Fruit fly (Drosophila melanogaster): ENCODE results near the gene CG7950.

CG7950 gene

DNA sequence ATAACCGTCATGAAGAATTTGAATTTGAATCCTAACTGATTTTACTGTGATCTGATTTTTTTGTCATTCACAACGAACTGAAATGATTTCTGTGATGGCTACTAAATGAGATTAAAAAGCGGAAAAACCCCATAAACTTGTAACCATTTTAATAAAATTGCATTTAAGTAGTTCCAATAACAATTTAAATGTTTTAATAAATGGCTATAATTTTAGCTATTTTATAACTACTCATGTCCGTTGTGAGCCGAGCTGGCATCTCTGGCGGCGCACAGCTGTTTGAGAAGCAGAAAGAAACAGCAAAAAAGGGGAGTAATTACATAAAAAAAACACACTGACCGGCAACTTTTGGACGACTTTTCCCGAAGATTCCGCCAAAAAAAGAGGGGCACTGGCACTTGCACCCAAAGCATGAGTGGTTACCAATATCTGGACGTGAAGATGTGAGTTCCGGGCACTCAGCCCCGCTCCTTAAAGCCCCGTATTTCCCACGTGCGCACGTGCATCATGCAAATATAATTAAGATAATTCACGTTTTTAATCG, at the start of gene CG7950, which contains the start of gene Rpp14a:
CG7950 (plus strand) TSS at position 268 of the 544 bp plus-strand sequence.
Rpp14a (plus strand) TSS at position 268 of the 544 bp plus-strand sequence.
- TF ChIP-seq CG8478 (optimal IDR thresholded peaks at IDR 0.05) (no peak), CTCF (optimal IDR thresholded peaks at IDR 0.05) (no peak)

DNA sequence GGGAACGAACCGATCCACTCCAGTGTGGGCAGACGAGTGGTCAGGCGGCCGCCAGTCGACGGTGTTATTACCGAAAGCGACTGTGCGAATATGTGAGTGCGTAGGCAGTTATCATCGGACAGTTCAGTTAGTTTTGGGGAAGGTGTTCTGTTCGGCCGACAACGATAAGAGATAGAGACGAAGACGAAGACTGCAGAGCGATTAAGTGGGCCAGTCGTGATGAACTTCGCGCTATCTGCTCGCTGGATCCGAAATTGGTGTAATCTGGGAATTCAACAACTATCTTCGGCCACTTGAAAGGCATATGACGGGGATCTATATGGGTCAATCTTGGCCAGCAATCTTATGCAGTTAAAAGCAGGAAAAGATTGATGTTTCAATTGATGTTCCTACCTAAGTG, 47.5 kb upstream of the CG7950 start, which contains the start of gene CG7912:
CG7912 (minus strand) TSS at position 17 of the 400 bp plus-strand sequence.
- TF ChIP-seq CG8478 (optimal IDR thresholded peaks at IDR 0.05), result no peak
- no peak for TF ChIP-seq CTCF (optimal IDR thresholded peaks at IDR 0.05)

DNA sequence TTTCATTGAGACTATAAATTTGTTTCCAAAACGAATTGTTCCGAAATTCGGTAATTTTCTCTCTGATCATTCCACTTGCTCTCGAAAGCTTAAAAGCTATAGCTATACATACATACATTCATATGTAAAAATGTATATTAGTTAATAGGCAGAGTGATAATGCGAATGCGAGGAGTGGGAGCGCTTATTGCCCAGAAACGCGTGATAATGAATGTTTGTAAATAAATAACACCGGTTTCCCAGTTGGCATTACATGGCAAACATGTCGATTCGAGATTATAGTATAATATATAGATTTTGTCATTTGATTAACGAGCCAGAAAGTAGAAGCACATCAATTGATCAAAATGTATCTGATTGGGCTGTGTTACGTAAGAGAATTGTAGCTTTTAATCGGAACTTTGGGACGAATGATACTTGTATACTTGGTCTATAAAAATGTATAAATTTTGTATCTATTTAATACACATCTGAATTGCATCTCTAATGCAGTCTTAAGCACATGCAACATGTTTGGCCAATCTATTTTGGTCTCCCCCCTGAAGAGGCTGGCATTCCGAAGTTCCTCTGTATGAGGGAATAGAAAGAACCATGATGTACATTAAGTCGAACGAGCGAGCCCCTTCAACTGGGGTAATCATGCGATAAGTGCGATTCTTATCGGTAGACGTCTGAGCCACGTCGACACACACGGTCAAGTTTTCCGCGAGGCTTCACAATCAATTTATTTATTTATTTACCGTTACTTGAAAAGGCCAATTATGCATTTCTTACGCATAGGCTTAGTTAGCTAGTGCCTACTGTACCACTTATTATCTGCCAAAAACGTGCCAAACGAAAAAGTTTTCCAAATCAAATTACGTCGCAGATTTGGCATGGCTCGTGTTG, 43.8 kb upstream of the CG7950 start:
- TF ChIP-seq CG8478 (optimal IDR thresholded peaks at IDR 0.05) (no peak), CTCF (optimal IDR thresholded peaks at IDR 0.05) (no peak)

DNA sequence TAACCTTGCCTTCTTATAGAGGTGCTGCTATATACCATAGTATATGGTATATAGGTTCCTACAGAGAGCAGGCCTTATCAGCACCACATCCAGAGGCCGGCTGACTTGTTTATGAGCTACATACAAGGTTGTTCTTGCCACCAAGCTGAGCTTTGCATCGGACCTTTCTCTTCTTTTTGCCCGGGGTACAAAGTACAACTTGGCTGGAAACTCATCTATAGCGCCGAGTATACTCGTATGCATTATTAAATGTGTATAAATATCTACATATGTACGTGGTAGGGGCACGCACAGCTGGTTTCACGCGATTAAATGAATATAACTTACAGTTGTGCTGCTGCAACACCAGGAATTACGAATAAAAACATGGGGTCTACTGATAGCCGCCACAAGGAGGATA, 42.8 kb upstream of the CG7950 start:
- TF ChIP-seq CG8478 (optimal IDR thresholded peaks at IDR 0.05), result no peak
- no peak for TF ChIP-seq CTCF (optimal IDR thresholded peaks at IDR 0.05)

DNA sequence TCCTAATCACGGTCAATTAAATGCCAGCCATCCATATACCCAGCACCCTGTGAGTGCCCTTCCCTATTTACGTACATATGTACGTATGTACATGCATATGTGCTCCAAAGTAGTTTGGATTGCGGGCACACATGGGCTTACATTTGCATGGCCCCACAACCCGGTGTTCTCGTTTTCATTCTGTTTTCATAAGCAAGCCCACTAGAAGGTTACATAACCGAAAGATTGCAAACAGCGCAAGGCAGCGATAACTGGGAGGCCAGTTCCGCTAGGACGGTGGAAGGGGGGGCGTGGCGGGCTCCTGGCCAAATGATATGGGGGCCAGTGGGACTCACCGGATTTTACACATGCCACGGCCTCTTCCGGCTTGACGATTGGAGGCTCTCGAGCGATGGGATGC, 42.2 kb upstream of the CG7950 start:
- no peak for TF ChIP-seq CG8478 (optimal IDR thresholded peaks at IDR 0.05)
- no peak for TF ChIP-seq CTCF (optimal IDR thresholded peaks at IDR 0.05)

DNA sequence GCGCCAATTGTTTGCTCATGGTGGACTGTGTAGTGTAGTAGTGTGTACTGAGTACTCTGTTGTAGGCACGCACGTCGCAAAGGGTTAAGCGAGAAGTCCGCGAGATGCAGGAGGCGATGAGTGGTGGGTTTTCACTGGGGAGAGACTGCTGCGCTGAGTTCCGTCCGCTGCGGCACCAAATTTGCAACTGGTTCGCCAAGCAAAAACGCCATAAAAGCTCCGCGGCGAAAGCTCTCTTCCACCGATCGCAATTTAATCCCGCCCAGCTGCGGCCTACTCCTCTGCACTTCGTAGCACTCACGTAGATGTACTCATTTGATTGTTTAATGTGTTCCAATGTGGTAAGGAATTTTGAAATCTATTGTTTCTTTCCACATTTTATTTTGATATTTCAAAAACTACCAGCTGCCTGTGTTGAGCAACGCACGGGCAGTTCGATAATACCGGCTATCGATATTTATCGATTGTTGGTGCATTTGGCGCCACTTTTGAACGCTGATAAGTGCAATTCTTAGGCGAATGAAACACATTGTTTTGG, 41.6 kb upstream of the CG7950 start, which contains the start of gene CG7920:
CG7920 (minus strand) TSS at position 308 of the 538 bp plus-strand sequence.
- no peak for TF ChIP-seq CTCF (optimal IDR thresholded peaks at IDR 0.05)
- no peak for TF ChIP-seq CG8478 (optimal IDR thresholded peaks at IDR 0.05)

DNA sequence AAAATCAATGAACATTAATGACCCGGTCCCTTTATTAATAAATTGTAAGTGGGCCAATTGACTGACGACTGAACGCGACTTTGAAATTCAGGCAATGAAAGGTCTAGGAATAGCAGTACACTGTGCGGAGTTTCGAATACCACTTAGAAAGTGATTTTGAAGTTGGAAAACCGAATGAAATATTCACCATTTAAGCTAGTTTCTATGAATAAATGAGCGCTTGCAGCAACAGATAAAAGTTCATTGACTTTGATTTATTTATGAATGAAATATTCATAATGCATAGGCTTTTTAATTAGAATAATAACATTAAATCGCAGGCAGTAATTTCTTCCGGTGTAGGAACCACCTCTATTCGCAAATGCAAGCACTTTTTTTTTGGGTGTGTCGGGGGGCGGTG, 35.6 kb upstream of the CG7950 start:
- no peak for TF ChIP-seq CG8478 (optimal IDR thresholded peaks at IDR 0.05)
- TF ChIP-seq CTCF (optimal IDR thresholded peaks at IDR 0.05), result no peak

DNA sequence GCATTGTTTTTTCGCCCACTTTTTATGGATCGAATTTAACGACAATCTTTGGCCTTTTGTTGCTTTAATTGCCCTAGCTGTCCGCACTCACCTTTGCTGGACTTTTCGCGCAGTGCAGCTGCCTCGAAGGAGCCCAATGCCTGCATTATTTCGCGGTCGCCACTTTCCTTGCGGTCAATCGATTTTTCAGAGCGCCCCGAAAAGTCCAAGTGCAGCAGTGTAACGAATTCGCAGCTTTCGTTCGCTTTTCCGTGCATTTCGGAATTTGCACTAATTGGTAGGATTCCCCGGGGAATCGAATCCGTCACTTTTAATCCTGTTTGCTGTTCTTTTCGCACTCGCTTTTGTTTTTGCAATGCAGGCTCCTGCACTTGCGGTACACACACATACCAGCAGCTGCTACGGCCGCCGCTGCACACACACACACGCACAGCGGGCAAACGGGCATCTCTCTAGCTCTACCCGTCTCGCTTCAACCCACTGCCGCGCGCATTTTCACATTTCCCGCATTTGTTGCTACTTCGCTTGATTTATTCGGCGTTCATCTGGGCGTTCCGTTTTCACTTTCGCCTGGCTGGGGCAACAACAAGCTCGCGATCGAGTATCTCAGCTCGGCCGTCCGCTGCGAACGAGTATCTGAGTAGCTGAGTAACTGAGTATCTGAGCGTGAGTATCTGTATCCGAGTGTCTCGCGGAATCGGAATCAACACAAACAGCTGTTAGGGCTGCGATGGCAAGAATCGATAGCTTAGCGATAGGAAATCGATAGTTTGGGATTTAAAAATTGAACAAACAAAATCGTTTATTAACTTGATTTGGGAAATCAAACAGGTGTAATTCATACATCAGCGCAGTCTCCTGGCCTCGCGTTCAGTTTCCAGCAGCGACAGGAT, 34.9 kb upstream of the CG7950 start, which contains the start of gene Mgat2:
Mgat2 (minus strand) TSS at position 663 of the 893 bp plus-strand sequence.
- TF ChIP-seq CTCF (optimal IDR thresholded peaks at IDR 0.05) (no peak), CG8478 (optimal IDR thresholded peaks at IDR 0.05) (no peak)

DNA sequence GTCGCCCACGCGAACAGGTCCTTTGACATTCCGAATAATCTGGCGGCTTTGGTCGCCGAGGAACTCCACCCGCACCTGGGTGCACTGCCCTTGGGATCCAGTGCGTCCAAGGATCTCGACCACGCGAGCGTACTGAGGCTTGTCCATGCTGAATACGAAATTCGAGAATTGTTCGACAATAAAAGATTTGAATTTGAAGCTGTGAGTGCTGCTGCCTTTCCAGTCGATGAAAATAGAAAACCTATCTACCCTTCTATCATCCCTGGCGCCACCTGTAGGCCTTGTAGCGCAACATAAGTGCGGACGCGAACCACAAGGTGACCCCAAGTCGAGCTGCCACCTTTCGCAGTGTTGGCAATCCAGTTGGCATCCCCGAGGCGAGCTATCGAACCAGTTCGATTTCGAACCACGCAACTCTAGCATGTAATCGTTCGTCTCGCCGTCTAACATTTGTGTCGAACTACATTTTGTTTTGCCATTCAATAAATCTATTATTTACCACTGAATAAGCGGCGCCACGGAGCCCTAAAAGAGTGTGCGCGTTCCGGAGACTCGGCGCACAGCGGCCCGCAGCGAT, 34.1 kb upstream of the CG7950 start, which contains the start of the genes RpS28a and Axn:
RpS28a (minus strand) TSS at position 197 of the 577 bp plus-strand sequence.
Axn (plus strand) TSS at position 391 of the 577 bp plus-strand sequence.
- peak; percentile 99 to 100 for TF ChIP-seq CTCF (optimal IDR thresholded peaks at IDR 0.05)
- TF ChIP-seq CG8478 (optimal IDR thresholded peaks at IDR 0.05), result no peak

DNA sequence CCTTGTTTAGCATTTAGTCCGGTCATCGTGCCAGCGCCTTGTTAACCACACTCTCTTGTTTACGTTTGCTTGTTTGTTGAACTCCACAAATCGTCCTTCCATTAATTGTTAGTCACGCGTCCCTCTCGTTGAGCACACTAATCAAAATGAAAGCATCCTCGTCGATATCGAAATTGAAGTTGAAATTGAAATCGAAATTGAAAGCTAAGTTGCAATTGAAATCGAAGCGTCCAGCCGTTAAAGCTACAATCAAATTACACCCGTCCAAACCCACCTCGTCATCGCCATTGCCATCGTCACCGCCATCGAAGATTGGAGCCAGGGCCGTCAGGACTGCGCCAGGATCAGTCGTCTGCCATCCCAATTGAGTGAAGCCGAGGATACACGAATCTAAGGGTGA, 33.2 kb upstream of the CG7950 start:
- TF ChIP-seq CTCF (optimal IDR thresholded peaks at IDR 0.05) (no peak), CG8478 (optimal IDR thresholded peaks at IDR 0.05) (no peak)

DNA sequence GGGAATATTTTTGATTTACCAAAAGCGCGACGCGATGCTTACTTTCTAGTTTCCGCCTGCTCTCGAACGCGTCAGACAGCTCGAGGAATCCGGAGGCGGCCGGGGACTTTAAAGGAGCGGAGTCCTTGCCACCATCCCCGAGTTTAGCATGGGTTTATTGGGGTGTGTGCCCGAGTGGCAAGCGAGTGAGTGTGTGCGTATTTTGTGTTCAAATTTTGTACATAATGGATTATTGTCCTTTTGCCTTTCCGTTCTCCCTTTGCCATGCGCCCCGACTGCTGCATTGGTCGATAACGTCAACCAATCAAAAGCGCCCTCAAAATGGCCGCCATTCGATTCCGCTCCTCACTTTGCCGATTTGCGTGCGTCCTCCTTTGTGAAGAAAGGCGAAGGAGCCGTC, 26.6 kb upstream of the CG7950 start:
- TF ChIP-seq CG8478 (optimal IDR thresholded peaks at IDR 0.05) (no peak), CTCF (optimal IDR thresholded peaks at IDR 0.05) (no peak)

DNA sequence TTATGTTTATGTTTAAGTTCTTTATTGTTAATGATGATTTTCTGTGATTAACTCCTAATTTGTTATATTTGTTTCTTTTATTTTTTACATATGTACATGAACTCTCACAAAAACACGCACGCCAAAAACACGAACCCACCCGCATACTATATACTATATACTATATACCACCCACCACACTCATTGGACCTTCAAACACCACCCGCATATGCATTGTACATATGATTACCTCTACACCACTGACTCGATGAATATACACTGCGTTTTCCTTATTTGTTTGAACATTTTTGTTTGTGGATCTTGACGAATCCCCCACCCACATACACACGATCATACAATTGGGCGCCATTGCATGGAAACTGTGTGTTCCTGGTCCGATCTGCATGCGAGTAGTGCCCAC, 24.4 kb upstream of the CG7950 start:
- TF ChIP-seq CG8478 (optimal IDR thresholded peaks at IDR 0.05) (no peak), CTCF (optimal IDR thresholded peaks at IDR 0.05) (no peak)

DNA sequence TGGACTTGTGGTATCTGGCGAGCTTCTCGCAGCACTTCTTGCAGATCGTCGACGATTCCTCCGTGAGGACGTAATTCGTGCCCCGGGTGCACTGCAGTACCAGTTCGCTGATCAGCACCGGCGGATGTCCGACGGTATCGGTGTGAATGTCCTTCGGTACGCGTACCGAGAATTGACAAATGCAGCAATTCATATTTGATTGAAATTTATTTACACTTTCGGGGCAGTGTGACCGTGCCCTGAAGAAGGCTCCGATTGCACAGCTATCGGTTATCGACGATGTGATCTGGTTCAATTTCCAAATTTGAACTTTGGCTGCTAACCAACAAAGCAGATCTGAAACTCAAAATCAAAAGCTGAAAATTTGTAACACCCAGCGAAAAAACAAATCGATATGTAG, 20.1 kb upstream of the CG7950 start, which contains the start of gene ZIPIC:
ZIPIC (minus strand) TSS at position 262 of the 400 bp plus-strand sequence.
- no peak for TF ChIP-seq CTCF (optimal IDR thresholded peaks at IDR 0.05)
- no peak for TF ChIP-seq CG8478 (optimal IDR thresholded peaks at IDR 0.05)

DNA sequence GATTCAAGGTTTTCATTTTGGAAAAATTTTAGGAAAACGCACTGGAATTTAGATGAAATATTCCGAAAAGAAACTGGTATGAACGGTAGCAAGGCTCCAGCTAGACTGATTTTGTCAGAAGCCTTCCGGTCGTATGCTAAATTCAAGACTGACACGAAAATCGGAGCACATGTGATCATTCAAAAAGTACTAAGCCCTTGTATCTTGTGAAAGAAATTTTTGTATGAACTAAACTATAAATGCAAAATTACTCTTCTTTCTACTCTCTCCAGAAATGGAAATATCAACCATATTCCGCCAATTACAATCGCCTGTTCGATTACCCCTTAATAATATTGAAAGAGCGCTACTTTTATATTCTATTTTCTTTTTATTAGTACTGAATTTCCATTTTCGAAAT, 19.0 kb upstream of the CG7950 start, which contains the start of gene ocn:
ocn (minus strand) TSS at position 101 of the 400 bp plus-strand sequence.
- TF ChIP-seq CTCF (optimal IDR thresholded peaks at IDR 0.05) (no peak), CG8478 (optimal IDR thresholded peaks at IDR 0.05) (no peak)
